Fruit fly (Drosophila melanogaster) whole organism, embryonic: Measurements from ENCODE around the gene ppk.

Experiments
- Adf1 ChIP-seq: fragments of 200-800 bp; sonication (Bioruptor generic); IDR thresholded peaks from 2 replicates; pipeline ENCODE4 v1.3.6; 2022; ENCODE audit warnings: missing biosample characterization, missing genetic modification characterization
- Atf3 ChIP-seq: fragments of 200-800 bp; sonication (Bioruptor generic); optimal IDR thresholded peaks from 3 replicates; lab custom pipeline; 2016; ENCODE audit warnings: missing biosample characterization, missing genetic modification characterization
- CG10654 ChIP-seq: fragments of 200-800 bp; sonication (Bioruptor generic); optimal IDR thresholded peaks from 2 replicates; lab custom pipeline; 2016; ENCODE audit warnings: missing biosample characterization, missing genetic modification characterization
- CG11560 ChIP-seq: fragments of 200-800 bp; sonication (Bioruptor generic); IDR thresholded peaks from 3 replicates; pipeline ENCODE4 v1.3.6; 2022; ENCODE audit warnings: missing biosample characterization, missing genetic modification characterization
- CG12236 ChIP-seq: fragments of 200-800 bp; sonication (Bioruptor generic); optimal IDR thresholded peaks from 2 replicates; lab custom pipeline; 2016; ENCODE audit warnings: missing biosample characterization, missing genetic modification characterization
- CG12659 ChIP-seq: fragments of 200-800 bp; sonication (Bioruptor generic); optimal IDR thresholded peaks from 3 replicates; lab custom pipeline; 2017; ENCODE audit warnings: mild to moderate bottlenecking, missing biosample characterization, missing genetic modification reagents, missing genetic modification characterization
- CG12769 ChIP-seq: fragments of 200-800 bp; sonication (Bioruptor generic); optimal IDR thresholded peaks from 2 replicates; lab custom pipeline; 2019; ENCODE audit warnings: missing biosample characterization, mild to moderate bottlenecking, missing genetic modification characterization, moderate library complexity
- CG14710 ChIP-seq: fragments of 200-800 bp; sonication (Bioruptor generic); optimal IDR thresholded peaks from 3 replicates; lab custom pipeline; 2019; ENCODE audit warnings: missing biosample characterization, mild to moderate bottlenecking, missing genetic modification characterization, moderate library complexity
- CG15011 ChIP-seq: fragments of 200-800 bp; sonication (Bioruptor generic); optimal IDR thresholded peaks from 3 replicates; lab custom pipeline; 2018; ENCODE audit warnings: missing biosample characterization, mild to moderate bottlenecking, missing genetic modification characterization
- CG15269 ChIP-seq: fragments of 200-800 bp; sonication (Bioruptor generic); optimal IDR thresholded peaks from 2 replicates; lab custom pipeline; 2018; ENCODE audit warnings: missing biosample characterization, mild to moderate bottlenecking, missing genetic modification characterization, moderate library complexity
- CG17612 ChIP-seq: fragments of 200-800 bp; sonication (Bioruptor generic); IDR thresholded peaks from 2 replicates; pipeline ENCODE4 v1.3.6; 2022; ENCODE audit warnings: missing biosample characterization, missing genetic modification characterization
- CG18011 ChIP-seq: fragments of 200-800 bp; sonication (Bioruptor generic); optimal IDR thresholded peaks from 2 replicates; lab custom pipeline; 2017; ENCODE audit warnings: missing biosample characterization, missing genetic modification characterization, mild to moderate bottlenecking, moderate library complexity, missing genotype
- CG2199 ChIP-seq: fragments of 200-800 bp; sonication (Bioruptor generic); IDR thresholded peaks from 3 replicates; pipeline ENCODE4 v1.3.6; 2022; ENCODE audit warnings: missing biosample characterization, missing genetic modification characterization
- CG2678 ChIP-seq: fragments of 200-800 bp; sonication (Bioruptor generic); optimal IDR thresholded peaks from 3 replicates; lab custom pipeline; 2019; ENCODE audit warnings: missing biosample characterization, mild to moderate bottlenecking, missing genetic modification characterization, moderate library complexity
- CG3065 ChIP-seq: fragments of 200-800 bp; sonication (Bioruptor generic); optimal IDR thresholded peaks from 2 replicates; lab custom pipeline; 2016; ENCODE audit warnings: missing biosample characterization, missing genetic modification characterization
- CG34422 ChIP-seq: fragments of 200-800 bp; sonication (Bioruptor generic); IDR thresholded peaks from 3 replicates; pipeline ENCODE4 v1.3.6; 2022; ENCODE audit warnings: missing biosample characterization, missing genetic modification characterization
- CG4360 ChIP-seq: fragments of 200-800 bp; sonication (Bioruptor generic); IDR thresholded peaks from 2 replicates; pipeline ENCODE4 v1.3.6; 2022; ENCODE audit warnings: missing biosample characterization, missing genetic modification characterization
- CG6272 ChIP-seq: fragments of 200-800 bp; sonication (Bioruptor generic); IDR thresholded peaks from 2 replicates; pipeline ENCODE4 v1.3.6; 2022; ENCODE audit warnings: missing biosample characterization, missing genetic modification characterization
- CG6654 ChIP-seq: fragments of 200-800 bp; sonication (Bioruptor generic); optimal IDR thresholded peaks from 2 replicates; lab custom pipeline; 2017; ENCODE audit warnings: missing biosample characterization, mild to moderate bottlenecking, missing genetic modification characterization
- CG6765 ChIP-seq: fragments of 200-800 bp; sonication (Bioruptor generic); optimal IDR thresholded peaks from 3 replicates; lab custom pipeline; 2017; ENCODE audit warnings: missing biosample characterization, mild to moderate bottlenecking, missing genetic modification characterization
- CG9797 ChIP-seq: fragments of 200-800 bp; sonication (Bioruptor generic); optimal IDR thresholded peaks from 3 replicates; lab custom pipeline; 2018; ENCODE audit warnings: missing biosample characterization, mild to moderate bottlenecking, missing genetic modification characterization
- D19B ChIP-seq: fragments of 200-800 bp; sonication (Bioruptor generic); optimal IDR thresholded peaks from 2 replicates; lab custom pipeline; 2017; ENCODE audit warnings: missing biosample characterization, mild to moderate bottlenecking, missing genetic modification characterization
- E2f2 ChIP-seq: fragments of 200-800 bp; sonication (Bioruptor generic); IDR thresholded peaks from 2 replicates; pipeline ENCODE4 v1.3.6; 2022; ENCODE audit warnings: missing biosample characterization, missing genetic modification characterization
- Elba2 ChIP-seq: fragments of 200-800 bp; sonication (Bioruptor generic); optimal IDR thresholded peaks from 3 replicates; lab custom pipeline; 2016; ENCODE audit warnings: missing biosample characterization, missing genetic modification characterization
- Gsc ChIP-seq: fragments of 200-800 bp; sonication (Bioruptor generic); IDR thresholded peaks from 2 replicates; pipeline ENCODE4 v1.3.6; 2022; ENCODE audit warnings: missing biosample characterization, missing genetic modification characterization
- Mad ChIP-seq: fragments of 200-800 bp; sonication (Bioruptor generic); optimal IDR thresholded peaks from 2 replicates; lab custom pipeline; 2016; ENCODE audit warnings: missing biosample characterization, missing genetic modification characterization
- Mes4 ChIP-seq: fragments of 200-800 bp; sonication (Bioruptor generic); optimal IDR thresholded peaks from 2 replicates; lab custom pipeline; 2016; ENCODE audit warnings: missing biosample characterization, missing genetic modification characterization
- Nf-YA ChIP-seq: fragments of 200-800 bp; sonication (Bioruptor generic); IDR thresholded peaks from 2 replicates; pipeline ENCODE4 v1.3.6; 2022; ENCODE audit warnings: missing biosample characterization, missing genetic modification characterization
- NfI ChIP-seq: fragments of 200-800 bp; sonication (Bioruptor generic); optimal IDR thresholded peaks from 3 replicates; lab custom pipeline; 2018; ENCODE audit warnings: missing biosample characterization, mild to moderate bottlenecking, missing genetic modification characterization, moderate library complexity
- Opbp ChIP-seq: fragments of 200-800 bp; sonication (Bioruptor generic); IDR thresholded peaks from 3 replicates; pipeline ENCODE4 v1.3.6; 2022; ENCODE audit warnings: missing biosample characterization, missing genetic modification characterization; ENCODE audit not compliant: partially characterized antibody
- Optix ChIP-seq: fragments of 200-800 bp; sonication (Bioruptor generic); IDR thresholded peaks from 3 replicates; pipeline ENCODE4 v1.3.6; 2022; ENCODE audit warnings: missing biosample characterization, missing genetic modification characterization
- Ravus ChIP-seq: fragments of 200-800 bp; sonication (Bioruptor generic); IDR thresholded peaks from 2 replicates; pipeline ENCODE4 v1.3.6; 2022; ENCODE audit warnings: missing biosample characterization, missing genetic modification characterization
- Side ChIP-seq: fragments of 200-800 bp; sonication (Bioruptor generic); optimal IDR thresholded peaks from 2 replicates; lab custom pipeline; 2016; ENCODE audit warnings: missing biosample characterization, missing genetic modification characterization
- Sox100B ChIP-seq: fragments of 200-800 bp; sonication (Bioruptor generic); optimal IDR thresholded peaks from 3 replicates; lab custom pipeline; 2018; ENCODE audit warnings: missing biosample characterization, mild to moderate bottlenecking, missing genetic modification characterization
- Spps ChIP-seq: fragments of 200-800 bp; sonication (Bioruptor generic); optimal IDR thresholded peaks from 2 replicates; lab custom pipeline; 2018; ENCODE audit warnings: missing biosample characterization, mild to moderate bottlenecking, missing genetic modification characterization
- Xrp1 ChIP-seq: fragments of 200-800 bp; sonication (Bioruptor generic); IDR thresholded peaks from 2 replicates; pipeline ENCODE4 v1.3.6; 2022; ENCODE audit warnings: missing biosample characterization, missing genetic modification characterization
- al ChIP-seq: fragments of 200-800 bp; sonication (Bioruptor generic); IDR thresholded peaks from 2 replicates; pipeline ENCODE4 v1.3.6; 2022; ENCODE audit warnings: missing biosample characterization, missing genetic modification characterization
- bab2 ChIP-seq: fragments of 200-800 bp; sonication (Bioruptor generic); optimal IDR thresholded peaks from 2 replicates; lab custom pipeline; 2016; ENCODE audit warnings: missing biosample characterization, missing genetic modification characterization
- cad ChIP-seq: fragments of >200 bp; optimal IDR thresholded peaks from 2 replicates; lab custom pipeline; 2017; ENCODE audit warnings: missing biosample characterization, missing genetic modification characterization
- dimm ChIP-seq: fragments of 200-800 bp; sonication (Bioruptor generic); IDR thresholded peaks from 2 replicates; pipeline ENCODE4 v1.3.6; 2022; ENCODE audit warnings: missing biosample characterization, missing genetic modification characterization
- dm ChIP-seq: fragments of 200-800 bp; sonication (Bioruptor generic); optimal IDR thresholded peaks from 3 replicates; lab custom pipeline; 2016; ENCODE audit warnings: missing biosample characterization, missing genetic modification characterization
- dysf ChIP-seq: fragments of 200-800 bp; sonication (Bioruptor generic); IDR thresholded peaks from 3 replicates; pipeline ENCODE4 v1.3.6; 2022; ENCODE audit warnings: missing biosample characterization, missing genetic modification characterization
- h ChIP-seq: fragments of >200 bp; optimal IDR thresholded peaks from 2 replicates; lab custom pipeline; 2017
- nmo ChIP-seq: fragments of 200-800 bp; sonication (Bioruptor generic); optimal IDR thresholded peaks from 2 replicates; lab custom pipeline; 2018; ENCODE audit warnings: missing biosample characterization, mild to moderate bottlenecking, missing genetic modification characterization, moderate library complexity
- nom ChIP-seq: fragments of 200-800 bp; sonication (Bioruptor generic); optimal IDR thresholded peaks from 2 replicates; lab custom pipeline; 2017; ENCODE audit warnings: missing biosample characterization, missing genetic modification characterization, mild to moderate bottlenecking, moderate library complexity, missing genetic modification reagents
- oc ChIP-seq: fragments of 200-800 bp; sonication (Bioruptor generic); optimal IDR thresholded peaks from 2 replicates; lab custom pipeline; 2018; ENCODE audit warnings: missing biosample characterization, mild to moderate bottlenecking, missing genetic modification characterization, moderate library complexity
- scrt ChIP-seq: fragments of 200-800 bp; sonication (Bioruptor generic); optimal IDR thresholded peaks from 2 replicates; lab custom pipeline; 2018; ENCODE audit warnings: missing biosample characterization, mild to moderate bottlenecking, missing genetic modification characterization, moderate library complexity
- sima ChIP-seq: fragments of 200-800 bp; sonication (Bioruptor generic); optimal IDR thresholded peaks from 2 replicates; lab custom pipeline; 2016; ENCODE audit warnings: missing biosample characterization, missing genetic modification characterization
- sob ChIP-seq: fragments of 200-800 bp; sonication (Bioruptor generic); IDR thresholded peaks from 2 replicates; pipeline ENCODE4 v1.3.6; 2022; ENCODE audit warnings: missing biosample characterization, missing genetic modification characterization
- sug ChIP-seq: fragments of 200-800 bp; optimal IDR thresholded peaks from 2 replicates; lab custom pipeline; 2019; ENCODE audit warnings: missing biosample characterization, mild to moderate bottlenecking, missing genetic modification characterization, moderate library complexity
- tin ChIP-seq: fragments of 200-800 bp; sonication (Bioruptor generic); optimal IDR thresholded peaks from 3 replicates; lab custom pipeline; 2016; ENCODE audit warnings: missing biosample characterization, missing genetic modification characterization
- trh ChIP-seq: fragments of 200-800 bp; sonication (Bioruptor generic); optimal IDR thresholded peaks from 2 replicates; lab custom pipeline; 2016; ENCODE audit warnings: missing biosample characterization, missing genetic modification characterization
- vfl ChIP-seq: fragments of 200-800 bp; sonication (Bioruptor generic); optimal IDR thresholded peaks from 2 replicates; lab custom pipeline; 2016; ENCODE audit warnings: missing biosample characterization, missing genetic modification characterization

ppk gene

dm6 chr2L:14361736-14362180 lies 19.2 kb downstream of the ppk start, which contains the start of gene spel1 (continued):
- TF ChIP-seq E2f2 (GFP tag; lab: Robert Waterston, UW), result peak; percentile 85
- TF ChIP-seq Gsc (GFP tag; lab: Robert Waterston, UW), result no peak
- no peak for TF ChIP-seq Optix (GFP tag; lab: Robert Waterston, UW)
- peak; percentile 47 for TF ChIP-seq bab2
- TF ChIP-seq dysf (GFP tag; lab: Robert Waterston, UW), result peak; percentile 81
- no peak for TF ChIP-seq dm (GFP tag; lab: Kevin White, UChicago)
- TF ChIP-seq cad (GFP tag; lab: Kevin White, UChicago), result no peak
- peak; percentile 82 for TF ChIP-seq Sox100B (GFP tag; lab: Kevin White, UChicago)
- TF ChIP-seq Nf-YA (GFP tag; lab: Robert Waterston, UW), result no peak
- peak; percentile 36 for TF ChIP-seq nom
- peak; percentile 63 for TF ChIP-seq CG6272 (GFP tag; lab: Robert Waterston, UW)
- TF ChIP-seq dimm, result no peak
- TF ChIP-seq sima (GFP tag; lab: Kevin White, UChicago), result no peak
- TF ChIP-seq CG18011 (GFP tag; lab: Kevin White, UChicago), result peak; percentile 28
- peak; percentile 88 for TF ChIP-seq nmo (GFP tag; lab: Kevin White, UChicago)
- peak; percentile 71 for TF ChIP-seq CG34422 (GFP tag; lab: Robert Waterston, UW)
- peak; percentile 18 for TF ChIP-seq Ravus (GFP tag; lab: Robert Waterston, UW)
- TF ChIP-seq CG12236, result no peak
- TF ChIP-seq Mad (GFP tag; lab: Kevin White, UChicago), result no peak
- TF ChIP-seq D19B, result peak; percentile 38
- TF ChIP-seq Opbp, result no peak
- peak; percentile 65 for TF ChIP-seq al (GFP tag; lab: Robert Waterston, UW)
- TF ChIP-seq tin (GFP tag; lab: Kevin White, UChicago), result peak; percentile 67
- TF ChIP-seq Adf1 (GFP tag; lab: Robert Waterston, UW), result peak; percentile 32
- TF ChIP-seq CG6654, result no peak
- TF ChIP-seq sob (GFP tag; lab: Robert Waterston, UW), result peak; percentile 74
- TF ChIP-seq CG6765 (GFP tag; lab: Kevin White, UChicago), result peak; percentile 59
- TF ChIP-seq vfl, result no peak
- TF ChIP-seq scrt (GFP tag; lab: Kevin White, UChicago), result peak; percentile 54
- TF ChIP-seq Spps (tag; lab: Kevin White, UChicago), result peak; percentile 81
- TF ChIP-seq CG11560 (tag; lab: Robert Waterston, UW), result no peak
- TF ChIP-seq CG10654 (GFP tag; lab: Kevin White, UChicago), result peak; percentile 62
- TF ChIP-seq CG9797 (GFP tag; lab: Kevin White, UChicago), result peak; percentile 67
- peak; percentile 89 for TF ChIP-seq CG2678 (tag; lab: Kevin White, UChicago)
- 0 out of 2 replicates have a peak, but pooled peaks have one; percentile 24 for TF ChIP-seq CG4360
- TF ChIP-seq CG2199 (GFP tag; lab: Robert Waterston, UW), result no peak
- no peak for TF ChIP-seq Atf3 (GFP tag; lab: Kevin White, UChicago)
- TF ChIP-seq CG12659, result peak; percentile 72
- TF ChIP-seq h (lab: Kevin White, UChicago), result no peak
- TF ChIP-seq CG15011 (GFP tag; lab: Kevin White, UChicago), result peak; percentile 58
- TF ChIP-seq CG15269 (tag; lab: Kevin White, UChicago), result peak; percentile 88
- TF ChIP-seq Xrp1, result peak; percentile 91
- peak; percentile 11 for TF ChIP-seq CG3065 (GFP tag; lab: Kevin White, UChicago)
- TF ChIP-seq CG12769 (tag; lab: Kevin White, UChicago), result no peak
- peak; percentile 46; the same call in 1 of the 2 replicates for TF ChIP-seq CG17612 (GFP tag; lab: Robert Waterston, UW)
- TF ChIP-seq Elba2 (GFP tag; lab: Kevin White, UChicago), result no peak
- no peak for TF ChIP-seq Mes4 (GFP tag; lab: Kevin White, UChicago)
- TF ChIP-seq Side, result no peak
- TF ChIP-seq NfI (GFP tag; lab: Kevin White, UChicago), result peak; percentile 44
- peak; percentile 53 for TF ChIP-seq trh
- TF ChIP-seq oc (tag; lab: Kevin White, UChicago), result peak; percentile 60
- TF ChIP-seq CG14710, result peak; percentile 87
- TF ChIP-seq sug, result peak; percentile 68
